Fruit fly (Drosophila melanogaster) S2 (cell line): Measurements from ENCODE around the gene Ilp5.

ENCODE experiments used
- CG8478 ChIP-seq: fragments of >200 bp; optimal IDR thresholded peaks from 2 replicates; lab custom pipeline; 2018
- CTCF ChIP-seq, 2 experiments: fragments of >200 bp; optimal IDR thresholded peaks; 2 replicates each; lab custom pipeline; 2018

DNA sequence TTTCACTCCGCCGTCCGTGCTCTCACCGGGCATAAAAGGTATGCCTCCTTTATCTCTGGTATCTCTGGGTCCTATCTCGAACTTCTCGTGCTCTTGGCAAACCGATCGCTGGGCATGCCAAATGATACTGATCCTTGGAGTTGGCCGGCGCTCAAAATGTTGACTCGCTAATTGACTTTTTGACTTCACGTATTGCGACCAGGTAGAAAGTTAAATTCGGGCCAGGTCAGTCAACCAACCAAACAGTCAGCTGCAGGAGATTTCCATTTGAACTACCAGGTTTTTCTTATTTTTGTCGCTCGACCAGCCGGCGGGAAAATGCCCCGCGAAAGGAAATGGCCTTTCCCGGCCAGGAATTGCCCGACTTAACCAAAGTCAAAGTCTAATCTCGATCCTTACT is 19.6 kb downstream of the Ilp5 start, which contains the start of gene Ilp4:
- TF ChIP-seq CG8478 (lab: Kevin White, UChicago), result no peak
- TF ChIP-seq CTCF (optimal IDR thresholded peaks at IDR 0.05; lab: Kevin White, UChicago), result no peak
